Worm (Caenorhabditis elegans) whole organism, L4 larva: ENCODE results near the gene irld-62.

Experiments used
- D1046.2 ChIP-seq: fragments of 200-800 bp; sonication (Bioruptor generic); IDR thresholded peaks from 2 replicates; pipeline ENCODE4 v1.3.6; 2022; ENCODE audit warnings: missing genetic modification characterization, missing compliant biosample characterization
- F37D6.2 ChIP-seq: sonication (generic microtip); optimal IDR thresholded peaks from 2 replicates; lab custom pipeline; 2016; ENCODE audit warnings: mild to moderate bottlenecking, missing genetic modification characterization, missing compliant biosample characterization
- F44E2.7 ChIP-seq: fragments of 200-800 bp; sonication (Bioruptor generic); IDR thresholded peaks from 2 replicates; pipeline ENCODE4 v2.1.2; 2022; ENCODE audit warnings: missing genetic modification characterization, missing compliant biosample characterization
- ama-1 ChIP-seq: fragments of 150-350 bp; optimal IDR thresholded peaks from 2 replicates; lab custom pipeline; 2014; ENCODE audit warnings: inconsistent platforms, mixed read lengths
- egl-27 ChIP-seq: sonication (generic microtip); optimal IDR thresholded peaks from 3 replicates; lab custom pipeline; 2017; ENCODE audit warnings: missing biosample characterization, missing genetic modification reagents, missing genetic modification characterization
- fos-1 ChIP-seq: fragments of 150-350 bp; optimal IDR thresholded peaks from 2 replicates; lab custom pipeline; 2014; ENCODE audit warnings: missing biosample characterization, missing genetic modification characterization
- nhr-10 ChIP-seq: fragments of 150-350 bp; optimal IDR thresholded peaks from 2 replicates; lab custom pipeline; 2014; ENCODE audit warnings: missing biosample characterization, missing genetic modification characterization
- pha-4 ChIP-seq, 2 experiments: fragments of 150-350 bp in 1 of 2; fragments of 200-800 bp in 1 of 2; sonication (Bioruptor generic) in 1 of 2; IDR thresholded peaks in 1 of 2; optimal IDR thresholded peaks in 1 of 2; 2 replicates each; pipeline versions ENCODE4 v1.3.6 to Lab custom; 2014 to 2022; ENCODE audit warnings: missing genetic modification characterization in 2 of 2, missing genetic modification reagents in 2 of 2, missing biosample characterization in 1 of 2, missing compliant biosample characterization in 1 of 2

DNA sequence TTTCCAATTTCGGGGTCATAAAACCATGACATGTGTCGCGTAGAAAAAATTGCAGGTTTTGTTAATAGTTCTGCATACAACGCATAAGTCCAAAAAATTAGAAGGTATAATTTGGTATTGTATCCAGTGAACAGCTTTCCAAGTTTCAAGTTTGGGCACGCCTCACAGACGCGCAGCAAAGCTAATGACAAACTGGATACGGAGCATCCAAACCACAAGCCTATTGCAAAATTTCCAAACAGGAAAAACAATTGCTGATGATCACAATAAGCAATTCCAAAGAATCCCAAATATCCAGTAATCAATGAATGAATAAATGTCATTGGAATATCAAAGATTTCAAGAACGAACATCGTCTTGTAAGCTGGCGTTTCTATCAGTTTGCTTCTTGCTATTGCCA is 2.6 kb downstream of the irld-62 start:
- TF ChIP-seq nhr-10 (tag; lab: Kevin White, UChicago), result no peak
- TF ChIP-seq pha-4 (GFP tag; IDR thresholded peaks at IDR 0.05; lab: Robert Waterston, UW), result no peak
- TF ChIP-seq pha-4 (tag; optimal IDR thresholded peaks at IDR 0.05; lab: Kevin White, UChicago), result no peak
- TF ChIP-seq F44E2.7 (GFP tag; lab: Robert Waterston, UW), result no peak
- no peak for TF ChIP-seq fos-1
- TF ChIP-seq ama-1 (lab: Kevin White, UChicago), result no peak
- TF ChIP-seq D1046.2 (GFP tag; lab: Robert Waterston, UW), result no peak
- TF ChIP-seq F37D6.2 (tag; lab: Kevin White, UChicago), result no peak
- TF ChIP-seq egl-27 (tag; lab: Kevin White, UChicago), result no peak
